Fruit fly (Drosophila melanogaster) S2 (cell line): ENCODE measurements around the gene CG33965.

ENCODE experiments used
- CG8478 ChIP-seq: fragments of >200 bp; optimal IDR thresholded peaks from 2 replicates; lab custom pipeline; 2018
- CTCF ChIP-seq, 2 experiments: fragments of >200 bp; optimal IDR thresholded peaks; 2 replicates each; lab custom pipeline; 2018

DNA sequence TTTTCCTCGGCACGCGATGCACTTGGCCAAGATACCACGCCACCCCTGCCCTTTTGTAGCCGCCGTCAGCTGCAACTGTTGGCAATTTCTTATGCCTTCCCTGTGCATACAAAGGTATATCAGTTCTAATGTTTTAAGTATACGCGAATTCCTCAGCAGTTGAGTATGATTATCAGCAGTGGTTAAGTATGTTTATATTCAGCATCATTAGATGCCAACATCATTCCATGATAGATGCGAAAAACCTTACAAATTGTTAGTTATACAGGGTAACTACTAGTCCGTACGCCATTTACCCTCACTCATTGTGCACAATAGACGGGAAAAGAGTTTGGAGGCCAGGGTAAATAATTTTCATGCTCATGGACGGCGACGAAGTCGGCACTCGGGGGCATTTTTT, 47.0 kb downstream of the CG33965 start:
- TF ChIP-seq CTCF (optimal IDR thresholded peaks at IDR 0.05; lab: Kevin White, UChicago) = no peak
- no peak for TF ChIP-seq CG8478
